Fruit fly (Drosophila melanogaster): ENCODE results near the gene CG34117.

DNA sequence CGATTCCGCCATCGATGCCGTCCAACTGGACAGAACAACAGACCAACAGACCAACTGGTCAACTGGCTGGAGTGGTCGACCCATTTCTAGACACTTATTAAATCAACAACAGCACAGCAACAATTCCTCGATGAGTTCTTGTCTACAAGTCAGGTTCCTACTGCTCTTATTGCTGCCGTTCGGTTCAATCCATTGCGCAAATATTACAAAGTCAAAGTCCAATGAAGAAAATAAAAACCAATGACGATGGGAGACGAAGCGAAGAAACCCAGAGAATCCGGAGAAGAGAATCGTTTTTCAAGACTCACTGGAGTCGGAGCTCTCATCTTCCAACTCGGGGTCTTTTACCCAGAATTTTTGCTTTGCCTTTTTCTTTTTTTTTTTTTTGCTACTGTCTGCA, 10.9 kb downstream of the CG34117 start:
- TF ChIP-seq svp (GFP tag), result no peak
- peak; percentile 82 to 86 for TF ChIP-seq ss (GFP tag; optimal IDR thresholded peaks at IDR 0.05)
- peak; percentile 1 to 58 for TF ChIP-seq salr (GFP tag; optimal IDR thresholded peaks at IDR 0.05)
- TF ChIP-seq CG6808 (GFP tag; optimal IDR thresholded peaks at IDR 0.05), result peak; percentile 88
- no peak for TF ChIP-seq pdm3 (GFP tag; optimal IDR thresholded peaks at IDR 0.05)
- peak; percentile 24 for TF ChIP-seq Eip78C (GFP tag)
- TF ChIP-seq acj6 (GFP tag; optimal IDR thresholded peaks at IDR 0.05), result no peak
- peak; percentile 63; the same call in 1 of the 3 replicates for TF ChIP-seq CG8119 (GFP tag; IDR thresholded peaks at IDR 0.05)
- peak; percentile 75 for TF ChIP-seq CG9139 (GFP tag; optimal IDR thresholded peaks at IDR 0.05)
- no peak for TF ChIP-seq Hr39 (GFP tag; optimal IDR thresholded peaks at IDR 0.05)
